Worm (Caenorhabditis elegans) whole organism, L3 larva: ENCODE results near the gene F44G3.7.
A peak's percentile ranks its signal among the peaks of the same experiment; 100 is the strongest.

Experiments used
- ZK546.5 ChIP-seq: sonication (generic microtip); optimal IDR thresholded peaks from 2 replicates; lab custom pipeline; 2017; ENCODE audit warnings: missing biosample characterization, missing genetic modification characterization
- aly-2 ChIP-seq: fragments of 150-350 bp; optimal IDR thresholded peaks from 2 replicates; lab custom pipeline; 2014; ENCODE audit warnings: missing biosample characterization, missing genetic modification characterization
- ama-1 ChIP-seq: fragments of 150-350 bp; optimal IDR thresholded peaks from 2 replicates; lab custom pipeline; 2018
- ceh-82 ChIP-seq: fragments of 150-350 bp; optimal IDR thresholded peaks from 2 replicates; lab custom pipeline; 2014; ENCODE audit warnings: missing biosample characterization, missing genetic modification characterization
- ceh-9 ChIP-seq: sonication (generic microtip); optimal IDR thresholded peaks from 2 replicates; lab custom pipeline; 2018; ENCODE audit warnings: missing biosample characterization, missing genetic modification characterization
- daf-12 ChIP-seq: fragments of 150-350 bp; optimal IDR thresholded peaks from 2 replicates; lab custom pipeline; 2014; ENCODE audit warnings: missing biosample characterization, missing genetic modification reagents, missing genetic modification characterization
- egl-27 ChIP-seq: sonication (generic microtip); optimal IDR thresholded peaks from 4 replicates; lab custom pipeline; 2017; ENCODE audit warnings: missing biosample characterization, missing genetic modification reagents, missing genetic modification characterization
- elt-1 ChIP-seq: fragments of 150-350 bp; optimal IDR thresholded peaks from 2 replicates; lab custom pipeline; 2014; ENCODE audit warnings: missing biosample characterization, missing genetic modification characterization
- elt-2 ChIP-seq: sonication (generic microtip); optimal IDR thresholded peaks from 2 replicates; lab custom pipeline; 2016; ENCODE audit warnings: missing genetic modification reagents, mild to moderate bottlenecking, missing genetic modification characterization, missing compliant biosample characterization
- elt-3 ChIP-seq, 3 experiments: fragments of 150-350 bp in 1 of 3; sonication (generic microtip) in 2 of 3; optimal IDR thresholded peaks; 2 replicates in 2 of 3; 4 replicates in 1 of 3; lab custom pipeline; 2014 to 2017; ENCODE audit warnings: missing biosample characterization in 3 of 3, missing genetic modification characterization in 3 of 3
- eor-1 ChIP-seq, 2 experiments: fragments of 150-350 bp; optimal IDR thresholded peaks; 2 replicates each; lab custom pipeline; 2014 to 2018; ENCODE audit warnings: missing biosample characterization in 2 of 2, missing genetic modification characterization in 2 of 2
- fkh-10 ChIP-seq: sonication (generic microtip); optimal IDR thresholded peaks from 2 replicates; lab custom pipeline; 2017; ENCODE audit warnings: missing biosample characterization, missing genetic modification reagents, missing genetic modification characterization
- fkh-2 ChIP-seq: fragments of 150-350 bp; optimal IDR thresholded peaks from 2 replicates; lab custom pipeline; 2014; ENCODE audit warnings: missing biosample characterization, missing genetic modification reagents, missing genetic modification characterization
- fos-1 ChIP-seq: fragments of 150-350 bp; optimal IDR thresholded peaks from 2 replicates; lab custom pipeline; 2014; ENCODE audit warnings: missing biosample characterization, missing genetic modification characterization
- hmg-11 ChIP-seq: sonication (generic microtip); optimal IDR thresholded peaks from 2 replicates; lab custom pipeline; 2016; ENCODE audit warnings: missing genetic modification characterization, missing compliant biosample characterization
- jun-1 ChIP-seq: fragments of 150-350 bp; optimal IDR thresholded peaks from 2 replicates; lab custom pipeline; 2014; ENCODE audit warnings: missing biosample characterization, missing genetic modification reagents, missing genetic modification characterization
- lin-15B ChIP-seq: fragments of 150-350 bp; optimal IDR thresholded peaks from 2 replicates; lab custom pipeline; 2014; ENCODE audit warnings: missing biosample characterization, missing genetic modification characterization
- lsy-12 ChIP-seq: sonication (generic microtip); optimal IDR thresholded peaks from 2 replicates; lab custom pipeline; 2016; ENCODE audit warnings: mild to moderate bottlenecking, missing genetic modification characterization, missing compliant biosample characterization
- mdl-1 ChIP-seq: fragments of 150-350 bp; optimal IDR thresholded peaks from 2 replicates; lab custom pipeline; 2014; ENCODE audit warnings: missing biosample characterization, missing genetic modification characterization
- mml-1 ChIP-seq: fragments of 150-350 bp; sonication (generic microtip); optimal IDR thresholded peaks from 3 replicates; lab custom pipeline; 2014; ENCODE audit warnings: missing biosample characterization, missing genetic modification characterization
- nfya-1 ChIP-seq: sonication (generic microtip); optimal IDR thresholded peaks from 2 replicates; lab custom pipeline; 2017; ENCODE audit warnings: missing genetic modification characterization, mild to moderate bottlenecking, missing compliant biosample characterization, antibody characterized with exemption, moderate library complexity; ENCODE audit not compliant: insufficient read depth
- nhr-11 ChIP-seq: fragments of 150-350 bp; optimal IDR thresholded peaks from 2 replicates; lab custom pipeline; 2014; ENCODE audit warnings: missing biosample characterization, missing genetic modification characterization
- nhr-12 ChIP-seq: fragments of 150-350 bp; optimal IDR thresholded peaks from 2 replicates; lab custom pipeline; 2014; ENCODE audit warnings: missing biosample characterization, missing genetic modification characterization
- nhr-23 ChIP-seq: fragments of 150-350 bp; optimal IDR thresholded peaks from 2 replicates; lab custom pipeline; 2014; ENCODE audit warnings: missing biosample characterization, missing genetic modification reagents, missing genetic modification characterization
- nhr-25 ChIP-seq: sonication (generic microtip); optimal IDR thresholded peaks from 2 replicates; lab custom pipeline; 2017; ENCODE audit warnings: missing biosample characterization, missing genetic modification characterization
- nhr-28 ChIP-seq: fragments of 150-350 bp; optimal IDR thresholded peaks from 2 replicates; lab custom pipeline; 2014; ENCODE audit warnings: missing biosample characterization, missing genetic modification characterization
- nhr-43 ChIP-seq: sonication (generic microtip); optimal IDR thresholded peaks from 2 replicates; lab custom pipeline; 2016; ENCODE audit warnings: mild to moderate bottlenecking, missing genetic modification characterization, missing compliant biosample characterization; ENCODE audit not compliant: poor library complexity, severe bottlenecking
- nhr-67 ChIP-seq: fragments of 150-350 bp; optimal IDR thresholded peaks from 2 replicates; lab custom pipeline; 2014; ENCODE audit warnings: missing biosample characterization, missing genetic modification characterization
- nhr-76 ChIP-seq: fragments of 150-350 bp; sonication (generic microtip); optimal IDR thresholded peaks from 5 replicates; lab custom pipeline; 2014; ENCODE audit warnings: missing biosample characterization, missing genetic modification characterization
- nhr-77 ChIP-seq: fragments of 150-350 bp; optimal IDR thresholded peaks from 2 replicates; lab custom pipeline; 2014; ENCODE audit warnings: missing biosample characterization, missing genetic modification characterization
- pha-4 ChIP-seq: fragments of 150-350 bp; optimal IDR thresholded peaks from 2 replicates; lab custom pipeline; 2014; ENCODE audit warnings: missing biosample characterization, missing genetic modification reagents, missing genetic modification characterization
- pqm-1 ChIP-seq: fragments of 150-350 bp; optimal IDR thresholded peaks from 2 replicates; lab custom pipeline; 2017; ENCODE audit warnings: missing biosample characterization, missing genetic modification characterization, inconsistent platforms
- sea-2 ChIP-seq: fragments of 150-350 bp; sonication (generic microtip); optimal IDR thresholded peaks from 4 replicates; lab custom pipeline; 2014; ENCODE audit warnings: missing biosample characterization, missing genetic modification reagents, missing genetic modification characterization
- skn-1 ChIP-seq: fragments of 150-350 bp; optimal IDR thresholded peaks from 2 replicates; lab custom pipeline; 2014; ENCODE audit warnings: missing biosample characterization, missing genetic modification characterization
- snpc-4 ChIP-seq: fragments of 150-350 bp; optimal IDR thresholded peaks from 2 replicates; lab custom pipeline; 2014; ENCODE audit warnings: missing biosample characterization, missing genetic modification characterization
- unc-62 ChIP-seq: fragments of 150-350 bp; sonication (generic microtip); optimal IDR thresholded peaks from 4 replicates; lab custom pipeline; 2014; ENCODE audit warnings: missing biosample characterization, missing genetic modification reagents, missing genetic modification characterization
- ztf-11 ChIP-seq: fragments of 150-350 bp; optimal IDR thresholded peaks from 2 replicates; lab custom pipeline; 2014; ENCODE audit warnings: missing biosample characterization, missing genetic modification characterization
- ztf-4 ChIP-seq: fragments of 150-350 bp; optimal IDR thresholded peaks from 2 replicates; lab custom pipeline; 2014; ENCODE audit warnings: missing biosample characterization, missing genetic modification characterization

The F44G3.7 gene

ce11 chrV:16131249-16131648 lies 5.7 kb downstream of the F44G3.7 start, which contains the start of gene fbxa-142:
TSS of gene fbxa-142 (minus strand) at chrV:16131349.
- no peak for TF ChIP-seq mdl-1 (tag; lab: Kevin White, UChicago)
- no peak for TF ChIP-seq lin-15B (tag; lab: Kevin White, UChicago)
- TF ChIP-seq nfya-1 (tag; lab: Kevin White, UChicago), result no peak
- no peak for TF ChIP-seq nhr-12 (tag; lab: Kevin White, UChicago)
- TF ChIP-seq mml-1 (tag; lab: Kevin White, UChicago), result no peak
- TF ChIP-seq jun-1 (tag; lab: Kevin White, UChicago), result no peak
- no peak for TF ChIP-seq fos-1 (tag; lab: Kevin White, UChicago)
- no peak for TF ChIP-seq elt-1 (tag; lab: Kevin White, UChicago)
- no peak for TF ChIP-seq ama-1
- no peak for TF ChIP-seq pha-4
- no peak for TF ChIP-seq pqm-1 (tag; lab: Kevin White, UChicago)
- TF ChIP-seq fkh-10 (GFP tag; lab: Kevin White, UChicago), result no peak
- no peak for TF ChIP-seq snpc-4
- TF ChIP-seq nhr-67, result no peak
- TF ChIP-seq ceh-9, result no peak
- no peak for TF ChIP-seq lsy-12
- no peak for TF ChIP-seq fkh-2 (tag; lab: Kevin White, UChicago)
- TF ChIP-seq hmg-11 (tag; lab: Kevin White, UChicago), result no peak

ce11 chrV:16129116-16129515 lies 7.8 kb downstream of the F44G3.7 start:
- no peak for TF ChIP-seq nhr-25 (tag; lab: Kevin White, UChicago)
- no peak for TF ChIP-seq mml-1 (tag; lab: Kevin White, UChicago)
- TF ChIP-seq pqm-1 (tag; lab: Kevin White, UChicago), result peak; percentile 74
- TF ChIP-seq skn-1 (tag; lab: Kevin White, UChicago), result no peak
- no peak for TF ChIP-seq daf-12 (tag; lab: Kevin White, UChicago)
- TF ChIP-seq fkh-10 (GFP tag; lab: Kevin White, UChicago), result no peak
- peak; percentile 49 for TF ChIP-seq pha-4
- no peak for TF ChIP-seq nhr-12 (tag; lab: Kevin White, UChicago)
- no peak for TF ChIP-seq ama-1
- TF ChIP-seq elt-1 (tag; lab: Kevin White, UChicago), result no peak
- TF ChIP-seq nhr-28 (tag; lab: Kevin White, UChicago), result no peak
- TF ChIP-seq egl-27 (tag; lab: Kevin White, UChicago), result no peak
- TF ChIP-seq nhr-11 (tag; lab: Kevin White, UChicago), result no peak
- peak; percentile 63 for TF ChIP-seq elt-2 (tag; lab: Kevin White, UChicago)
- no peak for TF ChIP-seq nhr-67
- no peak for TF ChIP-seq elt-3 (tag; optimal IDR thresholded peaks at IDR 0.05; lab: Kevin White, UChicago)
- TF ChIP-seq snpc-4, result no peak

DNA sequence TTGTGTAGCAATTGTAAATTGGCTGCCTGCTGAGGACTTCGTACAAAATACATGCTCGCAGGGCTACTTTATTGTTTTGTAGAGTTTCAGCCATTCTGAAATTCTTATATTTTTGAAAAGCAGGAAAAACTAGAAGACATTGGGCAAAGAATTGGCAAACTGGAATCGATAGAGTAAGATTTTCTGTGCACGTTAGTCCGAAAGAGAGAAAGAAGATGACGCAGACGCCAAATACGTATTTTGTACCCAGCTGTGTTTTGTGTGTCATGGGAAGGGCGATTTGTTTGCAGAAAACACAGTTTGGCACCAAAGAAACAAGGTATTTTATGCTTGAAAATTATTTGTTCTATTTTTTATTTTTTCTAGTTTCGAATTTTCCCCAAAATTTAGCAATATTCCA lies 9.5 kb downstream of the F44G3.7 start, which contains the start of gene fbxa-143:
TSS of gene fbxa-143 (minus strand) at position 101 of the 400 bp plus-strand sequence.
- TF ChIP-seq fos-1 (tag; lab: Kevin White, UChicago) (no peak), ZK546.5 (no peak), ztf-11 (tag; lab: Kevin White, UChicago) (no peak), egl-27 (tag; lab: Kevin White, UChicago) (no peak), hmg-11 (tag; lab: Kevin White, UChicago) (no peak), nhr-77 (tag; lab: Kevin White, UChicago) (no peak), nfya-1 (tag; lab: Kevin White, UChicago) (no peak), aly-2 (tag; lab: Kevin White, UChicago) (no peak), nhr-76 (tag; lab: Kevin White, UChicago) (no peak)

DNA sequence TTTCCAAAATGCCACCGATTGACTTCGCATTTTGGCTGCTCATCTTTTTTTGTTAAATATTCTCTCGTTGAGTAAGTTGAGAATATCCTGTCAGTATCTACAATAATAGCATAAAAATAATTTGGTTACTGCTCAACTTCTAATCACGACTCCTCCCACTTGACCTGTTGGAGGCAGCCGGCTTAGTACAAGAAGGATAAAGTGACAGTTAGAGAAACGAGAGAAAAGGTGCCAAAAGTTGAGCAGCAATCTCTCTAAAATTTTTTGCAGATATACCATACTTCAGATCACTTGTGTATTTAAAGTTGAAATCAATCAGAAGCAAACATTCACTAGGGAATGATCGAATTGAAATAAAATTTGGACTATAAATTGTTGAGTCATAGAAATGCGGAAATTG lies 12.2 kb downstream of the F44G3.7 start, which contains the start of gene nhr-111:
TSS of gene nhr-111 (minus strand) at position 101 of the 400 bp plus-strand sequence.
- TF ChIP-seq nhr-25 (tag; lab: Kevin White, UChicago) (no peak), elt-3 (tag; optimal IDR thresholded peaks at IDR 0.05; lab: Kevin White, UChicago) (no peak), skn-1 (tag; lab: Kevin White, UChicago) (no peak), fkh-10 (GFP tag; lab: Kevin White, UChicago) (no peak), eor-1 (tag; optimal IDR thresholded peaks at IDR 0.05; lab: Kevin White, UChicago) (no peak), fkh-2 (tag; lab: Kevin White, UChicago) (no peak), nhr-11 (tag; lab: Kevin White, UChicago) (no peak), ztf-4 (tag; lab: Kevin White, UChicago) (no peak), unc-62 (GFP tag; lab: Kevin White, UChicago) (no peak), lsy-12 (no peak), ceh-82 (tag; lab: Kevin White, UChicago) (no peak), nhr-43 (no peak), sea-2 (GFP tag; lab: Kevin White, UChicago) (no peak), elt-1 (tag; lab: Kevin White, UChicago) (no peak), nhr-76 (tag; lab: Kevin White, UChicago) (no peak), nhr-23 (no peak)
